Worm (Caenorhabditis elegans): ENCODE data around the gene col-139.

The col-139 gene

DNA sequence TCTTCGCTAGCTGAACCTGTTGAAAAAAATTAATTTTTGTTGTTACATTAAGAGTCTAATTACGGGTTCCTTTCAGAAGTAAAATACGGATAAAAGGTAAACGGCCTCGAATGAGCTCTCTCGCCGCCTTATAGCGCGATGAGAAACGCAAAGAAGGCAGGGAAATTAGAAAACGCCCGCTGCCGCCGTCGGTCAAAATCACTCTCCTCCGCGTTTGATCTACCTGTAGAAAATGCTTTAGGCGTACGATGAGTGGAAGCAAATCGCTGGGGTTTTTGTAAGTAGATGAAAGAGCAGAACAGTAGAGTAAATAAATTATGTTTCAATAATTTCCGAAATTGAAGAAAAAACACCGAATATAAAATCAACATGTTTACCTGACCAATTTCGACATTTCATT is 16.6 kb downstream of the col-139 start:
- TF ChIP-seq nhr-90 (tag; optimal IDR thresholded peaks at IDR 0.05) (no peak), F33H1.4 (GFP tag; IDR thresholded peaks at IDR 0.05) (0 out of 2 replicates have a peak, but pooled peaks have one; percentile 12), hmg-20 (GFP tag; IDR thresholded peaks at IDR 0.05) (no peak), nhr-179 (tag; optimal IDR thresholded peaks at IDR 0.05) (no peak), lsl-1 (GFP tag; optimal IDR thresholded peaks at IDR 0.05) (peak; percentile 36), madf-8 (GFP tag; conservative IDR thresholded peaks at IDR 0.05) (peak; percentile 75), D2030.7 (GFP tag; IDR thresholded peaks at IDR 0.05) (peak; percentile 49; the same call in 1 of the 2 replicates), nfya-2 (GFP tag; IDR thresholded peaks at IDR 0.05) (no peak), ceh-91 (GFP tag; IDR thresholded peaks at IDR 0.05) (peak; percentile 41; the same call in 1 of the 2 replicates), attf-5 (GFP tag; optimal IDR thresholded peaks at IDR 0.05) (no peak), hmg-1.2 (GFP tag; IDR thresholded peaks at IDR 0.05) (peak; percentile 26; the same call in 1 of the 2 replicates), efl-1 (GFP tag; optimal IDR thresholded peaks at IDR 0.05) (peak; percentile 89), aptf-2 (GFP tag; conservative IDR thresholded peaks at IDR 0.05) (0 out of 2 replicates have a peak, but pooled peaks have one; percentile 13), nfya-1 (tag; optimal IDR thresholded peaks at IDR 0.05; ENCODE audit: borderline replicate concordance, insufficient read depth) (no peak), xnd-1 (tag; optimal IDR thresholded peaks at IDR 0.05) (peak; percentile 61), hsf-1 (GFP tag; IDR thresholded peaks at IDR 0.05) (0 out of 2 replicates have a peak, but pooled peaks have one; percentile 10), repo-1 (tag; optimal IDR thresholded peaks at IDR 0.05) (no peak), madf-6 (GFP tag; IDR thresholded peaks at IDR 0.05) (peak; percentile 88), dpl-1 (GFP tag; optimal IDR thresholded peaks at IDR 0.05) (peak; percentile 44)

DNA sequence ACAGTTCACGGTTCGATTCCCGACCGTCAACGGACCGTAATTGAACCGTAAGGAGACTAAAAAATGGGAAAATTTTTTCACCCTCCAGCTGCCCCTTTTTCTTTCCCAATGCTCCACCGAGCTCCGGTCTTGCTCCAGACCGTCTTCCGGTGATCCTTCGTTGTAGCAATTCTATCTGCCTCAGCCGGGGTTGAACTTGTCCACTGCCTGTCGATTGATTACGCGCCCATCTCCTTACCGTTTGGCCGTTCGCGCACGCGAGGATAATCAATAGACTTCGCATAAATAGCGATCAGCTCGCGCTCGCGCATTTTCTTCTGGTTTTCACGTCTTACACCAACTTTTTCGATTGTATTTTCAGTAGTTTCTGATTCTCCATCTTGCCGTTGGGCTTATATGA is 21.0 kb downstream of the col-139 start:
- TF ChIP-seq dox-1 (GFP tag; IDR thresholded peaks at IDR 0.05) (peak; percentile 83), madf-6 (GFP tag; IDR thresholded peaks at IDR 0.05) (peak; percentile 69), attf-6 (GFP tag; IDR thresholded peaks at IDR 0.05) (peak; percentile 71), Y79H2A.3 (GFP tag; conservative IDR thresholded peaks at IDR 0.05) (peak; percentile 26; the same call in 1 of the 2 replicates), egrh-3 (GFP tag; IDR thresholded peaks at IDR 0.05) (peak; percentile 39; the same call in 1 of the 2 replicates), pbrm-1 (GFP tag; IDR thresholded peaks at IDR 0.05) (peak; percentile 55; the same call in 1 of the 2 replicates), rpc-1 (optimal IDR thresholded peaks at IDR 0.05) (peak; percentile 23), rpc-1 (tag; optimal IDR thresholded peaks at IDR 0.05) (peak; percentile 56), mcd-1 (GFP tag; IDR thresholded peaks at IDR 0.05) (peak; percentile 48), D2030.7 (GFP tag; IDR thresholded peaks at IDR 0.05) (peak; percentile 81), hmg-1.2 (GFP tag; IDR thresholded peaks at IDR 0.05) (peak; percentile 57), egl-44 (GFP tag; IDR thresholded peaks at IDR 0.05) (peak; percentile 92), bed-1 (GFP tag; IDR thresholded peaks at IDR 0.05) (peak; percentile 88; the same call in 1 of the 2 replicates), madf-3 (GFP tag; IDR thresholded peaks at IDR 0.05) (0 out of 2 replicates have a peak, but pooled peaks have one; percentile 53), nhr-120 (GFP tag; IDR thresholded peaks at IDR 0.05) (0 out of 2 replicates have a peak, but pooled peaks have one; percentile 84), ceh-58 (GFP tag; IDR thresholded peaks at IDR 0.05) (0 out of 2 replicates have a peak, but pooled peaks have one; percentile 81), C17E4.6 (GFP tag; IDR thresholded peaks at IDR 0.05) (peak; percentile 26; the same call in 1 of the 2 replicates), cebp-2 (GFP tag; IDR thresholded peaks at IDR 0.05) (peak; percentile 78; the same call in 1 of the 2 replicates), Y95B8A.8 (GFP tag; IDR thresholded peaks at IDR 0.05) (peak; percentile 43; the same call in 1 of the 2 replicates), ekl-4 (GFP tag; IDR thresholded peaks at IDR 0.05) (peak; percentile 82), lin-26 (GFP tag; IDR thresholded peaks at IDR 0.05) (peak; percentile 98), aptf-3 (GFP tag; IDR thresholded peaks at IDR 0.05) (peak; percentile 72; the same call in 1 of the 2 replicates), nfyb-1 (GFP tag; IDR thresholded peaks at IDR 0.05) (peak; percentile 68), hsf-1 (GFP tag; IDR thresholded peaks at IDR 0.05) (peak; percentile 66; the same call in 1 of the 2 replicates), cebp-1 (GFP tag; IDR thresholded peaks at IDR 0.05) (0 out of 2 replicates have a peak, but pooled peaks have one; percentile 27), cebp-1 (tag; optimal IDR thresholded peaks at IDR 0.05) (peak; percentile 21), rcor-1 (GFP tag; IDR thresholded peaks at IDR 0.05) (peak; percentile 51; the same call in 1 of the 2 replicates), ztf-25 (GFP tag; IDR thresholded peaks at IDR 0.05) (peak; percentile 85; the same call in 1 of the 2 replicates), nhr-90 (tag; optimal IDR thresholded peaks at IDR 0.05) (peak; percentile 1), Y53G8AR.9 (GFP tag; conservative IDR thresholded peaks at IDR 0.05) (peak; percentile 64), ztf-28 (GFP tag; IDR thresholded peaks at IDR 0.05) (0 out of 2 replicates have a peak, but pooled peaks have one; percentile 65), B0261.1 (tag; optimal IDR thresholded peaks at IDR 0.05) (peak; percentile 33), hmg-20 (GFP tag; IDR thresholded peaks at IDR 0.05) (peak; percentile 36; the same call in 1 of the 2 replicates), tbp1 (GFP tag; optimal IDR thresholded peaks at IDR 0.05) (peak; percentile 78)
